Fruit fly (Drosophila melanogaster) S2 (cell line): ENCODE data around the gene Sys1.

Experiments
- CG8478 ChIP-seq: fragments of >200 bp; optimal IDR thresholded peaks from 2 replicates; lab custom pipeline; 2018
- CTCF ChIP-seq, 2 experiments: fragments of >200 bp; optimal IDR thresholded peaks; 2 replicates each; lab custom pipeline; 2018

Sys1 gene

DNA sequence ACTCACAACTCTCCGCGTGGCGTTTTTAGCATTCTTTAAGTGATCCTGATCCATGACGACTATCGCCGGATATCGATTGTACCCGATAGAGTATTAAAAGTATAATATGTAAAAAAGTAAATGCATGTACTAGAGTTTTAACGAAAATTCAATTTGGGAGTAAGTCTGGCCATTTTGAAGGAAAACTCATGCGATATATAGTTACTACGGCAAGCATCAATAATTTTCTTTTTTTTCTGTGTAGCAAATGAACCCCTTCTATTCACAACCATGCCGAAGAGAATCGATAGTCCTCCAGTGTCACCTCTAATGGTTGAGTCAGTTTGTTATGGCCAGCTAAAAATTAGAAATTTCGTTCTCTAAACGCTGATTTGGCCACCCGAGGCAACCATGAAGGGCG, at the start of gene Sys1, which contains the start of gene Dhod:
TSS of gene Sys1 (plus strand) at position 91 of the 400 bp plus-strand sequence.
TSS of gene Dhod (minus strand) at position 186 of the 400 bp plus-strand sequence.
- TF ChIP-seq CG8478 (lab: Kevin White, UChicago) = no peak
- no peak for TF ChIP-seq CTCF (optimal IDR thresholded peaks at IDR 0.05; lab: Kevin White, UChicago)

DNA sequence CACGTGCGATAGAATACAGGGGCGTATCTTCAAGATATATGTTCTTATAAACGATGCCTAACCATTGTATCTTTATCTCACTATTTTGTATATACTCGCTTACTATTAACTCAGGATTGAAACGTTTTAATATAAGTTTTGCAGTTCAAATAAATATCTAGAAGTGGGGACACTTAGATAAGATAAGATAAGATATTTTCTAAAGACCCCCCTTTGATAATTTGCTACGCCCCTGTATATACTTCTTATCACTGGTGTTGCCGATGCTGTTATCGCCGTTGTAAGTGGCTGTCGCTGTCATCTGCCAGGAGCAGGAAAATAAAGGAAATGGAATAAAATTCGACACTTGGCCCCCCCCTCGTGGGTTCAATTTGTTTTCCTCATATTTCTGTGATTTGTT, 36.5 kb upstream of the Sys1 start:
- no peak for TF ChIP-seq CG8478 (lab: Kevin White, UChicago)
- no peak for TF ChIP-seq CTCF (optimal IDR thresholded peaks at IDR 0.05; lab: Kevin White, UChicago)

DNA sequence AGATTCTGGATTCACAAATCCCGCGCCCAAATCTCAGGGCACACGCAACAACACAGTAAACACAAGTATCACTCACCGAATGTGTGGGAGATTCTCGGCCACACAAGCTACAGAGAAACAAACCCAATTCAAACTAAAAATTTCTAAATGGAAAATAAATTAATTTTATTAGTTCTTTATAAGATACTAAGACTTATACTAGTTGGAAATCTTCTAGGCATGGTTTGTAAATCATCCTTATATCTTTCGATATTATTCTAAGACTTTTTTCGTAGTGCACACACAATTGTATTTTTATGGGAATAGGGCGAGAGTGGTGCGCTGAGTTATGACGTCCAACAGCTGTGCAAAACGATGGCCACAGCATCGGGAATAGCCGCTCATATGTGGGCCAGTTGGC, 33.5 kb upstream of the Sys1 start:
- no peak for TF ChIP-seq CTCF (optimal IDR thresholded peaks at IDR 0.05; lab: Kevin White, UChicago)
- no peak for TF ChIP-seq CG8478 (lab: Kevin White, UChicago)

DNA sequence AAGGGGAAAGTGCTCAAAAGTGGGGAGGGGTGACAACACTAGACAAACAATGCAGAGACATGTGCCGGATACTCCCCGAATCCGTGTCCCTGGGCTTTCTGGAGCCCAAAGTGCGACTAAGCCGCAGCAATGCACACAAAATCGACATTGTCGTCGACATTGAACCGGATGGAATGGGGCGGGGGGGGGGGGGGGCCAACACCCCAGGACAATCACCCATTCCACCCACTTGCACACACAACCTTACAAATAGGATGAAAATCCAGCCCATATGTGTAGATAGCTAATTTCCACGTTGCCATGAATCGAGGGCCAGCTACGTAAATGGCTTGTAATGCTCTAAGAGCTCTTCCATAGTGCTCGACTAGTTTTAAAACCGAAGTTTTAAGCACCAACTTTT, 31.9 kb upstream of the Sys1 start:
- TF ChIP-seq CG8478 (lab: Kevin White, UChicago) = no peak
- TF ChIP-seq CTCF (optimal IDR thresholded peaks at IDR 0.05; lab: Kevin White, UChicago) = no peak

DNA sequence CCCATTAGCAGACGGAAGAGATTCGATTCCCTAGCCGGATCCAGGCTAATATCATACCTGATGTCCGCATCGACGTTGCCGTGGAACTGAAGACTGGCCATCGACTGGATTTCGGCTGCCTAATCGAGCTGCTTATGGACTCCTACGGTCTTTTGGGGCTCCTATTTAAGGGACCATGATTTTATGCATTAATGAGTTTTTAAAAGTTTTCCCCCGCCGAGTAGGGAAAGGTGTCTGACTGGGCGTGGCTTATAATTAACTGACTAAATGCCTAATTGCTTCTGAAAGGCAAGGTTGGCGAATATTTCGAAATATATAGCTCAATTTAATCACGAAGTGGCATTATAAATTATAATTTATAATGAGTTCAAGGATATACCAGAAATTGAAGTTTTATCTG, 16.8 kb upstream of the Sys1 start, which contains the start of gene Or85e:
TSS of gene Or85e (minus strand) at position 101 of the 400 bp plus-strand sequence.
- TF ChIP-seq CTCF (optimal IDR thresholded peaks at IDR 0.05; lab: Kevin White, UChicago) (no peak), CG8478 (lab: Kevin White, UChicago) (no peak)

DNA sequence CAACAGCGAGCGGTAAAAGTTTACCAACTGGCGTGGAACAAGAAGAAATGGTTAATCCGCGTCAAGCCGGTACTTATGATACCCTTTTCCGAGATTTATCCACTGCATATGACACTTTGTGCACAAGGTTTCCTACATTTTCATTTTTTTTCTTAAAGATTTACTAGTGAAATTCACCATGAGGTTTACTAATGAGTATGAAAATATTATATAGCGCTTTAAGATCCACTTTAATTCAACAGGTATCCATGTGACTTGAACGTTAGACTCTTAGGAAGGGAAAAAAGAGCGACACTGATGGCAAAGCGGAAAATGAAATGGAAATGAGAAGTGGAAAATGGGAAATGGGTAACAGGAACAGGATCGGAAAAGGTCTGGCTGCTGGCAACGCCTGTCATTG, 14.0 kb upstream of the Sys1 start:
- TF ChIP-seq CG8478 (lab: Kevin White, UChicago) (no peak), CTCF (optimal IDR thresholded peaks at IDR 0.05; lab: Kevin White, UChicago) (no peak)

DNA sequence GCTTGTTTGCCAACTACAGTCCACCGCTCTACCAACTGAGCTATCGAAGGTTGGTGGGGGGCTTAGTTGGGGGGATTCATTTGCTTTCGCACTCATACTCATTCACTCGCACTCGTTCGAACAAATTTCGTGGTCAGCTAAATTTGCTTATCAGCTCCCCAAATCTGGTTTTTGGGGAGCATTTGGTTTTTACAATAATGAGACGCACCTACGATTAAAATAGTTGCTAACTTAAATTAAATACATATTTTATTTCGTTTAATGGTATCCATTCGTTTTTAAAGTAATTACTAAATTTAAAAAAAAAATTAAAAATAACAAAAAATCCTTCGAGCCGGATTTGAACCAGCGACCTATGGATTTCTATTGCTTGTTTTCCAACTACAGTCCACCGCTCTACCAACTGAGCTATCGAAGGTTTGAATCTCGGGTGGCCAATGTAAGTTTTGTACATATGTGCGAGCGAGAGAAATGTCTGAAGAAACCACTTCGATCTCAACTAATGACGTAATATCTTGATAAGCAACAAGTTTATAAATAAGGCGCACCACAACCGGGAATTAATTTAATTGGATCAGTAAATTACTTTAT, 10.2 kb upstream of the Sys1 start:
- TF ChIP-seq CTCF (optimal IDR thresholded peaks at IDR 0.05; lab: Kevin White, UChicago) = no peak
- no peak for TF ChIP-seq CG8478 (lab: Kevin White, UChicago)

DNA sequence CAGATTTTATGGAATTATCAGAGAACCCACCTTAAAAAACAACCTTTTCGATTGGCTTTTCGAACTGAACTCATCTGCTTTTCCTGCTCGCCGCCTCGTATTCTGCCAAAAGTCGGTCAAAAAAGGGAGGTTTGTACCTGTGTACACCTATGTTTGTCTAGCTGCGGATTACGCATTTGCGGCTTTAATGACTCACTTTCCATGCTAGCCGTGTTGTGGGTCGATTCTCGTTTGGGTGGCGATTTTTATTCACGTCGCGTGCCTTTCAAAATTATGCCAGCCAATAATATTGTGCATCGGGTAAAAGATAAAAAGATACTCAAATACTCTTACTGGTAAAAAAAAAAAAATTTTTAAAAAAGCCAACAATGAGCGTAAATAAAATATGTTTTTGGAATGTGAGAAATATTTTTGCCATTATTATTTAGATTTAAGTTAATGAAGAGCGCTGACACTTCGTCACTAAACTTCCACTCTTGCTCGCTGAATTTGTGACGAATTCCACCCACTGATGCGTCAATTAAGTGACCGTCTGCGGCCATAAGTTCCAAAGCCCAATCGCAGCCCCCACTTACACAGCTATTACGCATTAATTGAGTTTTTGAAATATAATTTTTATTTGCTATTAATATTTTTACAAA, 6.9 kb upstream of the Sys1 start, which contains the start of gene Cyp313b1:
TSS of gene Cyp313b1 (minus strand) at position 71 of the 641 bp plus-strand sequence.
- TF ChIP-seq CTCF (optimal IDR thresholded peaks at IDR 0.05; lab: Kevin White, UChicago) (no peak), CG8478 (lab: Kevin White, UChicago) (no peak)

DNA sequence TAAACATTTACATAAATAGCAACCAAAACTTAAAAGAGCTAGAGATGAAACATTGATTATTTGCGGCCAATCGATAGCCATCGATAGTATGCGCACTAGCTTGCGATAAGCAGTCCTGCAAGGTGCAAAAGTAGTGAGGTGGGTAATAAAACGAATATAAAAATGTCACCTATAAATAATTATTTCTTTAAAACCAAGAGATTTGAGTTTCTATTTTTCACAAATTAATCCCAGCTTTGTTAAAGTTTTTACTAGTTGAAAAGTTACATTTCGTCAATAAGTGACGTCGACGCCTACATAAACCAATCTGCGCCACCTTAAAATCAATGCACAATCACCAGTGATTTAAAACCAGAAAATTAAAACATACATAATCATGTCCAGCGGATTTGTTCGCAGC, 1.9 kb upstream of the Sys1 start, which contains the start of the genes Mkk4 and SLIRP2:
TSS of gene Mkk4 (minus strand) at position 56 of the 400 bp plus-strand sequence.
TSS of gene SLIRP2 (plus strand) at position 344 of the 400 bp plus-strand sequence.
- no peak for TF ChIP-seq CTCF (optimal IDR thresholded peaks at IDR 0.05; lab: Kevin White, UChicago)
- no peak for TF ChIP-seq CG8478 (lab: Kevin White, UChicago)

DNA sequence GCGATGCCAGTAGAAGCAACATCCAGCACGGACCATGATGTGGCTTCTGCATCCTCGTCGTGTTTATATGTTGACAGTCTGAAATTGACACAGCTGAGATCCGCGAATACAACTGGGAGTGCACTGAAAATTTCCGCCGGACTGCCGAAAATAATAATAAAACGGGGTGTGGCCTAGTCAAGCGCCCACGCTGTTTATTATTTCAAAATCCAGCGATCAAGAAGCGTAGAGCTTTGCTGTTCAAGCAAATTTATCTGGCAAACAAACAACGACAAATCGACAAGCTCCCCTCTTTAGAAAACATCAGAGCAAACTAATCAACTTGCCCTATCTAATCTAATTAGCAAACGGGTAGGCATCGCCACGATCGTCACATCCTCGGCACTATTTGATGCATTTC, 1.4 kb downstream of the Sys1 start:
- no peak for TF ChIP-seq CTCF (optimal IDR thresholded peaks at IDR 0.05; lab: Kevin White, UChicago)
- no peak for TF ChIP-seq CG8478 (lab: Kevin White, UChicago)

DNA sequence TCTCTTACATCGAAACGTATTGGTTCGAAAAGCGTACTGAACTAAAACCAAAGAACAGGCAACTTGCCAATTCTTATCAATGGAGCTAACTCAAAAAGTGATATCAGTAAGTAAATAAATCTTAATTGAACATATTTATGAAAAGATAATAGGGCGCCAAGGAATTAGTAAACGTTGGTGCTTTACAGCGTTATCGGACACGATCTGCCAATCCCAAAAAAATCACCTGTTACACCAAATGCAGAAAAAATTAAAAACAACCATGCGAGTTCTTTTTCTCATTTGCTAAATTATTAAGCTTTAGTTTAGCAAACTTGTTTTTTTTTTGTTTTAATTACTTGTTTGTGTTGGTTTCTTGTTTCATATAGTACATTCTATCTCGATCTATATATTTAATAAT, 2.0 kb downstream of the Sys1 start, which contains the start of gene CG42489:
TSS of gene CG42489 (minus strand) at position 101 of the 400 bp plus-strand sequence.
- TF ChIP-seq CTCF (optimal IDR thresholded peaks at IDR 0.05; lab: Kevin White, UChicago) (no peak), CG8478 (lab: Kevin White, UChicago) (no peak)

DNA sequence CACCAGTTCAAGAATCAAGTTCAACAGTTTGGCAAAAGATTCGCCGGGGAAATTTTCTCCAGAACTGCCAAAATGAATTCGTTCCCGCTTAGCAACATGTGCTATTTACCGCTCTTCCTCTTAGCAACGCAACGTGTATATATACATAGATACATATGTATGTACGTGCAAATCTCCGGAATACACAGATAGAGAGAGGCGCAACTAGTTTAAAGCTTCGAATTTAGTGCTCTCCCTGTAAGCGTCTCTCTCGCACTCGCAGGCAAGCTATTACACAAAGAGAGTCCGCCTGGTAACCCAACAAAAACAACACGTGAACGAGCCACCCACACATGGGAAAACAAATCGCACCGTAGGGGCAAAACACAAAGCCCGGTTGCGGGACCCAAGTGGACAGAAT, 6.1 kb downstream of the Sys1 start:
- TF ChIP-seq CG8478 (lab: Kevin White, UChicago) (no peak), CTCF (optimal IDR thresholded peaks at IDR 0.05; lab: Kevin White, UChicago) (no peak)

DNA sequence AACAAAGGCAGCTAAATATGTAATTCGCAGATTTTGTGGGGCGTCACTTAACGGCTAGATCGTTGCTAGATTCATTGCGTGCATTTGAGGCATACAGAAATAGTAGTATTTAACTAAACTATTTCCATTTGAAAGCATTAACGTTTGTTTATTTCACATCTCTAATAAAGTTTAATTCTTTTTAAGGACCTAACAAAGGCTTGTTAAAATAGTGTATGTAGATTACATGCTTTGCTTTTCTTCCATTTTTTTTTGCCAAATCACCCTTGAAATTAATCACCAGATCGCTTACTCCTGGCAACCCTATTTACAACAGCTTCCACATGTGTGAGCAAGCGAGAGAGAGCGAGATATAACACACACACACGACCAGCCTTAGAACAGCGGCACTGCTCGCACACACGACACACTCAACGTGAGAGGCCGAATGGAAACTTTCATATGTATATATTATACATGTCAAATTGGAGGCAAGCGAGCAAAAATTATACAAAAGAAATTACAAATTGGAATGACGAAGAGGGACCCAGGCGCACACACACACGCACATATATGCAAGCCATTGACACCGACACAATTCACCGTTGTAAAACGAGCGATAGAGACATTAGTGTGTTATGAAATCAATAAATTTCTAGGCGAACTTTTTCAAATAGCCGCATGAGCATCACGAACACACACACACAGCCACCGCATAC, 6.7 kb downstream of the Sys1 start:
- TF ChIP-seq CTCF (optimal IDR thresholded peaks at IDR 0.05; lab: Kevin White, UChicago) = no peak
- TF ChIP-seq CG8478 (lab: Kevin White, UChicago) = no peak

DNA sequence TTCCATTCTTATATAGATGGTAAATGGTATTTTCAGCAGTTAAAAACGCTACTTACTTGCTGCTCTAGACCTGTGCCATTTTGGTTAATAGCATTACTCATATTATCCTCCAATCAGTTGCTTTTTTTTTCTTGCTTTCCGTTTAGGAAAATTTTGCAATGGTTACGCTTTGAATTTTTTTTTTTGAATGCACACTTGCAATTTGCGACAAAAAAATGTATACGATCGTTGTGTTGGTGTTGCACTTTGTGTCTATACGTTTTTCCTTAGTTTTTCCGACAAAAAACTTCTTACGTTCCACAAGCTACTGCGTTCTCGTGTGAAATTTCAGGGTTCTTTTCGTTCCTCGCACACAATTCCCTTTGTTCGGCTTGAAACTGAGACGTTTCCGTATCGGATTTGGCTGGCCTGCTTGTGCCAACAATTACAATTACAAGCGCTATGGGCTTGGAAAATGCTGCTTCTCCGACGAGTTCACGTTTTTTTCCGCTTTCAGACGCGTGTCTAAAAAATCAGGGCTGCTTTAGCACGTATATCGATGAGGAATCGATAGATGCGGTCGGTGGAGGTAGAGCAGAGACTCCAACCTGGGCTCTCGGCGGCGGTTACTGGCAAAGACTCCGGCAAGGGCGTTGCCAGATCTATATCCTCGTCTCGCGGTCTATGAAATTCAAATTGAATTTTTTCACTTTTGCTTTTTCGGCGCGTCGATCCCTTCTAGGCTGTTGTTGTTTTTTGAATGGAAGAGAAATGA, 7.5 kb downstream of the Sys1 start:
- peak; percentile 71 to 72 for TF ChIP-seq CTCF (optimal IDR thresholded peaks at IDR 0.05; lab: Kevin White, UChicago)
- no peak for TF ChIP-seq CG8478 (lab: Kevin White, UChicago)
